Worm (Caenorhabditis elegans) whole organism, late embryonic: ENCODE results near the gene srbc-42.

Experiments used
- C38D4.7 ChIP-seq: fragments of 200-800 bp; sonication (Bioruptor generic); optimal IDR thresholded peaks from 2 replicates; lab custom pipeline; 2018; ENCODE audit warnings: mild to moderate bottlenecking, missing genetic modification characterization, moderate library complexity, missing compliant biosample characterization
- F13H6.1 ChIP-seq: sonication (generic microtip); optimal IDR thresholded peaks from 2 replicates; lab custom pipeline; 2016; ENCODE audit warnings: missing genetic modification characterization, missing compliant biosample characterization
- K02D7.2 ChIP-seq: sonication (generic microtip); optimal IDR thresholded peaks from 2 replicates; lab custom pipeline; 2017; ENCODE audit warnings: mild to moderate bottlenecking, missing genetic modification characterization, missing compliant biosample characterization
- K09A11.1 ChIP-seq: sonication (generic microtip); optimal IDR thresholded peaks from 2 replicates; lab custom pipeline; 2017; ENCODE audit warnings: antibody characterized with exemption, mild to moderate bottlenecking, missing genetic modification characterization, missing compliant biosample characterization; ENCODE audit not compliant: insufficient read depth
- T23F11.4 ChIP-seq: fragments of 200-800 bp; sonication (Bioruptor generic); optimal IDR thresholded peaks from 2 replicates; lab custom pipeline; 2018; ENCODE audit warnings: mild to moderate bottlenecking, missing genetic modification characterization, missing compliant biosample characterization
- Y22D7AL.16 ChIP-seq: sonication (generic microtip); optimal IDR thresholded peaks from 2 replicates; lab custom pipeline; 2016; ENCODE audit warnings: missing genetic modification characterization, missing compliant biosample characterization
- ahr-1 ChIP-seq: sonication (generic microtip); optimal IDR thresholded peaks from 2 replicates; lab custom pipeline; 2016; ENCODE audit warnings: missing genetic modification characterization, missing compliant biosample characterization
- ama-1 ChIP-seq: fragments of 150-350 bp; optimal IDR thresholded peaks from 2 replicates; lab custom pipeline; 2014
- ceh-19 ChIP-seq: fragments of 200-800 bp; sonication (Bioruptor generic); optimal IDR thresholded peaks from 2 replicates; lab custom pipeline; 2018; ENCODE audit warnings: mild to moderate bottlenecking, missing genetic modification characterization, missing compliant biosample characterization
- ceh-2 ChIP-seq: sonication (generic microtip); optimal IDR thresholded peaks from 2 replicates; lab custom pipeline; 2016; ENCODE audit warnings: missing genotype, missing genetic modification characterization, missing compliant biosample characterization
- ceh-22 ChIP-seq: sonication (generic microtip); optimal IDR thresholded peaks from 2 replicates; lab custom pipeline; 2017; ENCODE audit warnings: missing biosample characterization, missing genetic modification characterization
- ceh-30 ChIP-seq: fragments of 150-350 bp; optimal IDR thresholded peaks from 2 replicates; lab custom pipeline; 2014; ENCODE audit warnings: missing biosample characterization, missing genetic modification characterization
- ceh-48 ChIP-seq: sonication (generic microtip); optimal IDR thresholded peaks from 2 replicates; lab custom pipeline; 2016; ENCODE audit warnings: missing genetic modification characterization, inconsistent platforms, missing compliant biosample characterization
- che-1 ChIP-seq: sonication (generic microtip); optimal IDR thresholded peaks from 2 replicates; lab custom pipeline; 2016; ENCODE audit warnings: mild to moderate bottlenecking, missing genetic modification characterization, missing compliant biosample characterization
- dmd-4 ChIP-seq: sonication (generic microtip); optimal IDR thresholded peaks from 2 replicates; lab custom pipeline; 2016; ENCODE audit warnings: borderline replicate concordance, missing genetic modification characterization, missing compliant biosample characterization
- dve-1 ChIP-seq: sonication (generic microtip); optimal IDR thresholded peaks from 2 replicates; lab custom pipeline; 2017; ENCODE audit warnings: antibody characterized with exemption, mild to moderate bottlenecking, missing genetic modification characterization, missing compliant biosample characterization
- elt-2 ChIP-seq: sonication (generic microtip); optimal IDR thresholded peaks from 2 replicates; lab custom pipeline; 2016; ENCODE audit warnings: missing genetic modification reagents, missing genetic modification characterization, missing compliant biosample characterization
- fax-1 ChIP-seq: sonication (generic microtip); optimal IDR thresholded peaks from 2 replicates; lab custom pipeline; 2016; ENCODE audit warnings: missing genotype, missing genetic modification characterization, missing compliant biosample characterization
- fkh-6 ChIP-seq: sonication (generic microtip); optimal IDR thresholded peaks from 2 replicates; lab custom pipeline; 2016; ENCODE audit warnings: missing genetic modification characterization, missing compliant biosample characterization
- hlh-13 ChIP-seq: fragments of 200-800 bp; sonication (Bioruptor generic); optimal IDR thresholded peaks from 2 replicates; lab custom pipeline; 2018; ENCODE audit warnings: mild to moderate bottlenecking, missing genetic modification characterization, missing compliant biosample characterization
- hlh-30 ChIP-seq: sonication (generic microtip); optimal IDR thresholded peaks from 2 replicates; lab custom pipeline; 2017; ENCODE audit warnings: antibody characterized with exemption, missing genetic modification characterization, missing compliant biosample characterization; ENCODE audit not compliant: insufficient read depth
- hlh-6 ChIP-seq: sonication (generic microtip); optimal IDR thresholded peaks from 2 replicates; lab custom pipeline; 2016; ENCODE audit warnings: missing genotype, missing genetic modification characterization, missing compliant biosample characterization
- madf-2 ChIP-seq: sonication (generic microtip); optimal IDR thresholded peaks from 2 replicates; lab custom pipeline; 2017; ENCODE audit warnings: missing genetic modification characterization, missing compliant biosample characterization
- mec-3 ChIP-seq: sonication (generic microtip); optimal IDR thresholded peaks from 2 replicates; lab custom pipeline; 2016; ENCODE audit warnings: borderline replicate concordance, missing genetic modification characterization, missing compliant biosample characterization
- nhr-11 ChIP-seq: fragments of 150-350 bp; optimal IDR thresholded peaks from 2 replicates; lab custom pipeline; 2014; ENCODE audit warnings: missing biosample characterization, missing genetic modification characterization
- npax-4 ChIP-seq: sonication (generic microtip); optimal IDR thresholded peaks from 2 replicates; lab custom pipeline; 2016; ENCODE audit warnings: missing genetic modification characterization, missing compliant biosample characterization
- pag-3 ChIP-seq: sonication (generic microtip); optimal IDR thresholded peaks from 2 replicates; lab custom pipeline; 2016; ENCODE audit warnings: missing compliant biosample characterization, missing genetic modification characterization, borderline replicate concordance
- pha-2 ChIP-seq: sonication (generic microtip); optimal IDR thresholded peaks from 2 replicates; lab custom pipeline; 2017; ENCODE audit warnings: mild to moderate bottlenecking, missing genetic modification characterization, missing compliant biosample characterization
- pros-1 ChIP-seq: fragments of 150-350 bp; optimal IDR thresholded peaks from 2 replicates; lab custom pipeline; 2014; ENCODE audit warnings: missing biosample characterization, missing genetic modification reagents, missing genetic modification characterization
- rnt-1 ChIP-seq: sonication (generic microtip); optimal IDR thresholded peaks from 2 replicates; lab custom pipeline; 2016; ENCODE audit warnings: missing genetic modification characterization, missing compliant biosample characterization
- sox-2 ChIP-seq: fragments of 200-800 bp; sonication (Bioruptor generic); IDR thresholded peaks from 2 replicates; pipeline ENCODE4 v1.3.6; 2022; ENCODE audit warnings: missing genetic modification reagents, missing genetic modification characterization, missing compliant biosample characterization
- ttx-3 ChIP-seq: sonication (generic microtip); optimal IDR thresholded peaks from 2 replicates; lab custom pipeline; 2016; ENCODE audit warnings: missing genetic modification reagents, missing genetic modification characterization, missing compliant biosample characterization
- unc-42 ChIP-seq: sonication (generic microtip); optimal IDR thresholded peaks from 2 replicates; lab custom pipeline; 2016; ENCODE audit warnings: missing genotype, missing genetic modification characterization, missing compliant biosample characterization

Gene srbc-42

ce11 chrV:2230912-2231311 lies 39.9 kb upstream of the srbc-42 start, which contains the start of gene nhr-134:
TSS of gene nhr-134 (plus strand) at chrV:2231223.
- TF ChIP-seq hlh-6 (no peak), T23F11.4 (GFP tag; lab: Kevin White, UChicago) (no peak), K02D7.2 (tag; lab: Kevin White, UChicago) (no peak), madf-2 (tag; lab: Kevin White, UChicago) (no peak), nhr-11 (tag; lab: Kevin White, UChicago) (no peak), sox-2 (GFP tag; lab: Robert Waterston, UW) (no peak)

- TF ChIP-seq dmd-4 (tag; lab: Kevin White, UChicago): no peak
- no peak for TF ChIP-seq ceh-22 (tag; lab: Kevin White, UChicago)
- no peak for TF ChIP-seq rnt-1 (tag; lab: Kevin White, UChicago)
These were observed 37.8 kb upstream of the srbc-42 start, which contains the start of gene nhr-126 for ce11 chrV:2228781-2229180. TSS of gene nhr-126 (plus strand) at chrV:2229081.

- TF ChIP-seq elt-2 (tag; lab: Kevin White, UChicago): no peak
- no peak for TF ChIP-seq fax-1 (tag; lab: Kevin White, UChicago)
- no peak for TF ChIP-seq F13H6.1 (tag; lab: Kevin White, UChicago)
- no peak for TF ChIP-seq ttx-3
- no peak for TF ChIP-seq ahr-1
- no peak for TF ChIP-seq unc-42 (tag; lab: Kevin White, UChicago)
- no peak for TF ChIP-seq ceh-22 (tag; lab: Kevin White, UChicago)
- TF ChIP-seq fkh-6 (tag; lab: Kevin White, UChicago): no peak
- TF ChIP-seq C38D4.7 (GFP tag; lab: Kevin White, UChicago): no peak
- no peak for TF ChIP-seq che-1 (tag; lab: Kevin White, UChicago)
- no peak for TF ChIP-seq ceh-2
- no peak for TF ChIP-seq hlh-13 (GFP tag; lab: Kevin White, UChicago)
- no peak for TF ChIP-seq K09A11.1 (tag; lab: Kevin White, UChicago)
- TF ChIP-seq, all 69 proteins: peak for 0
These were observed 35.9 kb upstream of the srbc-42 start, which contains the start of gene nhr-18 for ce11 chrV:2226903-2227302. TSS of gene nhr-18 (plus strand) at chrV:2227203.

DNA sequence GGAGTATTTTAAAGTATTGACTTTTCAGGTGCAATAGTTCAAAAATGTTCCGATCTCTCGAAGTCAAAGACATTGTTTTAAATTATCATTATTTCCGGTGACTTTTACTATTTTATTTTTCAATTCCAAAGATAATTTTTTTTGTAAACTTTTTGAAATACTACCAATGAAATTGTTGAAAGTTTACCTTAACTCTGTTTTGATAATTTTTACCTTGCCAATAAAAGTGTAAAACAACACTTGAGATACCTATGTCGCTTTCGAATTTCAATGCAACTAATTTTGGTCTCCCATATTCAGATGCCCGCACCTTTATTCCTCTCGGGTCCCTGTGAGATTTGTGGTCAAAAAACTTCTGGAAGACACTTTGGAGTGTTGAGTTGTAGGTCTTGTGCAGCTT lies 34.1 kb upstream of the srbc-42 start, which contains the start of gene nhr-103:
Gene nhr-103, plus strand, starts transcription at position 301 of the 400 bp plus-strand sequence.
- TF ChIP-seq rnt-1 (tag; lab: Kevin White, UChicago): no peak
- TF ChIP-seq Y22D7AL.16: no peak
- TF ChIP-seq mec-3 (tag; lab: Kevin White, UChicago): no peak
- TF ChIP-seq dve-1 (tag; lab: Kevin White, UChicago): no peak
- no peak for TF ChIP-seq hlh-6
- TF ChIP-seq pag-3 (tag; lab: Kevin White, UChicago): no peak
- TF ChIP-seq fax-1 (tag; lab: Kevin White, UChicago): no peak

DNA sequence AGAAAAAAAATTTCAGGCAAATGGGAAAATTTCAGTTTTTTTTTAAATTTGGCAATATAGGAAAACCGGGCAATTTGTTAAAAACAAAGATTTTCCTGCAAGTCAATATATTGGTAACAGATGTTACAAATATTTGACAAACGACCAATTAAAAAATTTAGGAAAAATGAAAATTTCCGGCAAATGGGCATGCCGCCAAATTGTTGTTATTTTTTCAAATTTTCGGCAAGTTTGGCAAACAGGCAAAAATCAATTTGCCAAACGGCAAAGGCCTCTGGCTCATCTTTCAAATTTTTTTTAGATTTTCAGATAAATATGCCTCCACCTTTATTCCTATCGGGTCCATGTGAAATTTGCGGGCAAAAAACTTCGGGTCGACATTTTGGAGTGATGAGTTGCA lies 30.7 kb upstream of the srbc-42 start, which contains the start of gene nhr-128:
Gene nhr-128, plus strand, starts transcription at position 301 of the 400 bp plus-strand sequence.
- TF ChIP-seq ama-1 (no peak), pros-1 (tag; lab: Kevin White, UChicago) (no peak), dmd-4 (tag; lab: Kevin White, UChicago) (no peak), npax-4 (tag; lab: Kevin White, UChicago) (no peak), pha-2 (tag; lab: Kevin White, UChicago) (no peak), ceh-19 (GFP tag; lab: Kevin White, UChicago) (no peak)

DNA sequence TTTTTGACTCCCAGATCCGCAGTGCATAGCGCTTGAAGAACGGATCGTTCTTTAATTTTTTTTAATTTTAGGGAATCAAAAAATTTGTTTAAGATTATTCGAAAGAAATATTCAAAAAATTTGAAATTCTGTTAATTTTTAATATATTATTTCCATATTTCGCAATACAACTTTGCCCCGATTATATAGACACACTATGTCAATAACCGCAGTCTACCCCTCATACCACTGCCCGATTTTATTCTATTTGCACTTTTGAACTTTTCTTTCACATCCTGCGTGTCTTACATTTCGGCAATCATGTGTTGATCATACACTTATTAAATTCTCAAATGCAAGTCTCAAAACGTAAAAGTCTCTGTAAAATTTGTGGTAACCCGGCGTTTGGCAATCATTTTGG lies 27.8 kb upstream of the srbc-42 start, which contains the start of gene nhr-56:
Gene nhr-56, plus strand, starts transcription at position 202 of the 400 bp plus-strand sequence.
- TF ChIP-seq hlh-30 (peak; percentile 22), ceh-48 (no peak), ceh-30 (tag; lab: Kevin White, UChicago) (no peak)
